Fruit fly (Drosophila melanogaster) whole organism, adult: ENCODE data around the gene Ir25a.

ENCODE experiments used
- CG11617 ChIP-seq: fragments of 200-800 bp; sonication (Bioruptor generic); optimal IDR thresholded peaks from 2 replicates; lab custom pipeline; 2017; ENCODE audit warnings: mild to moderate bottlenecking, missing biosample characterization, missing genetic modification reagents, missing genetic modification characterization
- CG12768 ChIP-seq: fragments of 200-800 bp; sonication (Bioruptor generic); optimal IDR thresholded peaks from 2 replicates; lab custom pipeline; 2017; ENCODE audit warnings: missing biosample characterization, missing genetic modification characterization, mild to moderate bottlenecking, moderate library complexity, missing genetic modification reagents
- CG14711 ChIP-seq: fragments of 200-800 bp; sonication (Bioruptor generic); optimal IDR thresholded peaks from 2 replicates; lab custom pipeline; 2018; ENCODE audit warnings: missing biosample characterization, mild to moderate bottlenecking, missing genetic modification characterization, moderate library complexity
- CG1620 ChIP-seq: fragments of 200-800 bp; sonication (Bioruptor generic); optimal IDR thresholded peaks from 2 replicates; lab custom pipeline; 2016; ENCODE audit warnings: missing biosample characterization, missing genetic modification characterization
- CG33017 ChIP-seq: fragments of 200-800 bp; sonication (Bioruptor generic); optimal IDR thresholded peaks from 2 replicates; lab custom pipeline; 2018; ENCODE audit warnings: missing biosample characterization, mild to moderate bottlenecking, missing genetic modification characterization, moderate library complexity
- CG5204 ChIP-seq: fragments of 200-800 bp; sonication (Bioruptor generic); optimal IDR thresholded peaks from 2 replicates; lab custom pipeline; 2016; ENCODE audit warnings: missing biosample characterization, missing genetic modification characterization
- CG7045 ChIP-seq: fragments of 200-800 bp; sonication (Bioruptor generic); optimal IDR thresholded peaks from 2 replicates; lab custom pipeline; 2017; ENCODE audit warnings: missing biosample characterization, mild to moderate bottlenecking, missing genetic modification characterization
- CG7101 ChIP-seq: fragments of 200-800 bp; sonication (Bioruptor generic); optimal IDR thresholded peaks from 2 replicates; lab custom pipeline; 2018; ENCODE audit warnings: missing biosample characterization, mild to moderate bottlenecking, missing genetic modification characterization, moderate library complexity
- Clk ChIP-seq: fragments of 200-800 bp; sonication (Bioruptor generic); optimal IDR thresholded peaks from 2 replicates; lab custom pipeline; 2017; ENCODE audit warnings: missing biosample characterization, missing genetic modification characterization
- Crg-1 ChIP-seq: fragments of 200-800 bp; sonication (Bioruptor generic); optimal IDR thresholded peaks from 2 replicates; lab custom pipeline; 2016; ENCODE audit warnings: missing biosample characterization, missing genetic modification characterization
- Hr96 ChIP-seq: fragments of 200-800 bp; sonication (Bioruptor generic); optimal IDR thresholded peaks from 2 replicates; lab custom pipeline; 2016; ENCODE audit warnings: missing biosample characterization, missing genetic modification characterization
- Mnt ChIP-seq: fragments of 200-800 bp; sonication (Bioruptor generic); optimal IDR thresholded peaks from 2 replicates; lab custom pipeline; 2016; ENCODE audit warnings: missing biosample characterization, mild to moderate bottlenecking, missing genetic modification characterization
- bab1 ChIP-seq: fragments of 200-800 bp; sonication (Bioruptor generic); optimal IDR thresholded peaks from 3 replicates; lab custom pipeline; 2019; ENCODE audit warnings: missing biosample characterization, mild to moderate bottlenecking, missing genetic modification characterization, moderate library complexity
- cic ChIP-seq: fragments of 200-800 bp; sonication (Bioruptor generic); optimal IDR thresholded peaks from 2 replicates; lab custom pipeline; 2017; ENCODE audit warnings: missing biosample characterization, mild to moderate bottlenecking, missing genetic modification characterization, moderate library complexity
- cnc ChIP-seq, 2 experiments: fragments of >200 bp; optimal IDR thresholded peaks; 2 replicates each; lab custom pipeline; 2017
- kay ChIP-seq: fragments of 200-800 bp; sonication (Bioruptor generic); peaks from one replicate; lab custom pipeline; 2016; ENCODE audit warnings: missing biosample characterization, missing genetic modification characterization, borderline replicate concordance
- ovo ChIP-seq: fragments of 200-800 bp; sonication (Bioruptor generic); optimal IDR thresholded peaks from 2 replicates; lab custom pipeline; 2016; ENCODE audit warnings: missing biosample characterization, missing genetic modification characterization
- pad ChIP-seq: fragments of 200-800 bp; sonication (Bioruptor generic); optimal IDR thresholded peaks from 3 replicates; lab custom pipeline; 2017; ENCODE audit warnings: missing biosample characterization, missing genetic modification characterization, mild to moderate bottlenecking, moderate library complexity, missing genetic modification reagents
- tj ChIP-seq: fragments of 200-800 bp; sonication (Bioruptor generic); optimal IDR thresholded peaks from 3 replicates; lab custom pipeline; 2017; ENCODE audit warnings: missing biosample characterization, mild to moderate bottlenecking, missing genetic modification characterization, moderate library complexity
- toe ChIP-seq: fragments of 200-800 bp; sonication (Bioruptor generic); optimal IDR thresholded peaks from 2 replicates; lab custom pipeline; 2016; ENCODE audit warnings: missing biosample characterization, missing genetic modification characterization

Gene Ir25a

dm6 chr2L:4810044-4810609 is 25.0 kb downstream of the Ir25a start:
- TF ChIP-seq CG14711 (no peak), CG7101 (peak; percentile 54), pad (peak; percentile 33), CG12768 (GFP tag; lab: Kevin White, UChicago) (peak; percentile 47), CG33017 (tag; lab: Kevin White, UChicago) (peak; percentile 45), toe (no peak), cnc (optimal IDR thresholded peaks at IDR 0.05; lab: Kevin White, UChicago) (no peak), CG11617 (GFP tag; lab: Kevin White, UChicago) (no peak), CG1620 (GFP tag; lab: Kevin White, UChicago) (peak; percentile 1), kay (GFP tag; lab: Kevin White, UChicago) (peak; percentile 76), bab1 (peak; percentile 81), ovo (GFP tag; lab: Kevin White, UChicago) (peak; percentile 26), tj (GFP tag; lab: Kevin White, UChicago) (no peak), Mnt (GFP tag; lab: Kevin White, UChicago) (peak; percentile 94), Crg-1 (GFP tag; lab: Kevin White, UChicago) (peak; percentile 42), CG5204 (GFP tag; lab: Kevin White, UChicago) (peak; percentile 11), Hr96 (no peak), CG7045 (no peak), cic (GFP tag; lab: Kevin White, UChicago) (peak; percentile 80), Clk (no peak)

DNA sequence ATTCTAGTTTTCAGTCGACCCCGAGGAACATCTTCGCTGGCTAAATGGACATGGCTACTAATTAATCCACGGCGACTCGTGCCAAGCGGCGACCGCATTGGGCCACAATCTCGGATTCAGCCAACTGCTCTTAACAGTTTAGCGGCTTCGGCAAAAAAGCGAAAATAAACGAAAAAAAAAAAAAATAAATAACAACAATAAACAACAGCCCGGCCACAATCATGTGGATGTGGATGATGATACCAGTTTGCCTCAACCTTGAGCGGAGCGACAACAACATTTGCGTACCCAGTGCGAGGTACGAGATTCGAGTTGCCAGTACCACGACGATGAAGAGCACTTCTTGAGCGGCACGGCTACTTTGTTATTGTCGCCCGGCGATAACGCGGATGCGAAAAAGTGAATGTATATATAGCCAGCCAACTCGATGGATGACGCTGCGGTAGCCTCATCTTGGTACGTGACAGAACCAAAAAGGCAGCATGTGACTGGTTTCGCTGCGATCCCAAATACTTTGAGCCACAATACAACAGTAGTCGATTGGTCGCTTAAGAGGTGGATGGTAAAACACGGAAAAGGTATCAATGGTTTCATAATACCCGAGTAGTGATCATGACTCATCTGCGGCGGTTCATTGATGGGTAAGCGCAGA is 27.0 kb downstream of the Ir25a start:
- TF ChIP-seq Hr96 (no peak), kay (GFP tag; lab: Kevin White, UChicago) (peak; percentile 58), pad (no peak)

dm6 chr2L:4806109-4806508 is 29.0 kb downstream of the Ir25a start:
- no peak for TF ChIP-seq CG5204 (GFP tag; lab: Kevin White, UChicago)
- no peak for TF ChIP-seq bab1
- TF ChIP-seq cnc (optimal IDR thresholded peaks at IDR 0.05; lab: Kevin White, UChicago) = no peak
- no peak for TF ChIP-seq toe
- no peak for TF ChIP-seq CG7045
- no peak for TF ChIP-seq Hr96
- no peak for TF ChIP-seq Mnt (GFP tag; lab: Kevin White, UChicago)
- TF ChIP-seq CG14711 = no peak
- no peak for TF ChIP-seq kay (GFP tag; lab: Kevin White, UChicago)

DNA sequence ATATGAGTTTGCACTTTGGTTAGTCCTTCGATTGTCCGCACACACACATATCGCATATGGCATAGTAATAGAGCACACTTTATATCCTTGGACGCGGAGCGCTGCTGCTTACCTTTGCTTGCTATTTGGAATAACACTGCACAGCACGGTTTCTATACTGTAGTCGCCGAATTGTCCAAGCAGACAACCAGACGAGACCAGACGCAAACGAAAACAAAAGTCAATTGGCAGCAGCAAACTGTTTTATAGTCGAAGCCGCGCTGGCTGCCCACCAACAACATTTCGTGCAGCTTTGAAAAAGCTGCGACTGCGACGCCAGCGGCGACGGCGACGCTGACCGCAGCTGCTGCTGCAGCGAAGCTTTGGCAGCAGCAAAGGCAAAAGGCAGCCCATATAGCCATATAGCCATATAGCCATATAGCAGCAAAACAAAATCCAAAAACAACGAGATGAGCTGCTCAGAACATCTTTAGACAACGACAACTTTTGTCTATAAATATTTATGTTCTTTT is 33.3 kb downstream of the Ir25a start, which contains the start of gene slf:
Gene slf (minus strand): TSS at position 219 of the 512 bp plus-strand sequence.
- no peak for TF ChIP-seq Clk
- no peak for TF ChIP-seq bab1
- no peak for TF ChIP-seq CG1620 (GFP tag; lab: Kevin White, UChicago)

DNA sequence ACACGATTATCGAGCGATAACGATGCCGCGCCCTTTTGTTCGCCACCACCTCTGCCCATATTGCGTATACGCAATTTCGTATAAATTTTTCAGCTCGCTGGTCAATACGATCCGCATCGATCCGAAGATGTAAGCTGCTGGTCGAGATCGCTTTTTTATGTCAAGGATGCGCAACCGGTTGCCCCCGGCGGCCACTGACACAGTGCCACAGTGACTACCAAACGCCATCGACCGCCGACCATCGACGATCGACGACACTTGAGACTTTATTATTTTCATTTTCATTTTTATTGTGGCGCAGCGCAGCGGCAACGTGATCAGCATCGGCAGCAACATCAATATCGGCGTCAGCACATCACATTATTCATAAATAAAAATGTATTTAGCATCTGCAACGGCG is 35.1 kb downstream of the Ir25a start:
- no peak for TF ChIP-seq pad
- TF ChIP-seq CG33017 (tag; lab: Kevin White, UChicago) = no peak
- no peak for TF ChIP-seq ovo (GFP tag; lab: Kevin White, UChicago)
- TF ChIP-seq CG11617 (GFP tag; lab: Kevin White, UChicago) = no peak
- no peak for TF ChIP-seq Crg-1 (GFP tag; lab: Kevin White, UChicago)
- TF ChIP-seq CG7101 = no peak
- no peak for TF ChIP-seq Clk
- no peak for TF ChIP-seq Hr96
- TF ChIP-seq bab1 = no peak
- TF ChIP-seq toe = no peak
- TF ChIP-seq kay (GFP tag; lab: Kevin White, UChicago) = no peak
- TF ChIP-seq CG14711 = no peak
- TF ChIP-seq Mnt (GFP tag; lab: Kevin White, UChicago) = no peak

dm6 chr2L:4798894-4799293 is 36.2 kb downstream of the Ir25a start:
- no peak for TF ChIP-seq CG7101
- TF ChIP-seq tj (GFP tag; lab: Kevin White, UChicago) = no peak
- TF ChIP-seq toe = no peak
- no peak for TF ChIP-seq CG33017 (tag; lab: Kevin White, UChicago)

- TF ChIP-seq CG7101 (no peak), Mnt (GFP tag; lab: Kevin White, UChicago) (no peak), Crg-1 (GFP tag; lab: Kevin White, UChicago) (no peak)
These were observed 37.5 kb downstream of the Ir25a start for dm6 chr2L:4797643-4798042.

DNA sequence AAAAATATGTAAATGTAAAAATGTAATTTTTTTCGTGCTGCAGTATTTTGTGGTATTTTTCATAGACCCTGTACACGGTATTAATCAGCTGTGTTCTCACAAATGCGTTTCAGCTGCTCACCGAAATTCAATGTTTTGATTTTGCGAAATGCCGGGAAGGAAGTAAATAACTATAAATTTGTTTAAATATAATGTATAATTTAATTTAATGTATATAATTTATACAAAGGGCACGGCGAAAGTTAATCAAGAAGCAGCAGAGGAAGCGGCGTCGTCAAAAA is 40.6 kb downstream of the Ir25a start, which contains the start of gene CG3294:
Gene CG3294 (plus strand): TSS at position 26 of the 281 bp plus-strand sequence.
- TF ChIP-seq toe (no peak), pad (no peak), kay (GFP tag; lab: Kevin White, UChicago) (no peak)
